Fruit fly (Drosophila melanogaster): ENCODE results near the gene JMJD6.

DNA sequence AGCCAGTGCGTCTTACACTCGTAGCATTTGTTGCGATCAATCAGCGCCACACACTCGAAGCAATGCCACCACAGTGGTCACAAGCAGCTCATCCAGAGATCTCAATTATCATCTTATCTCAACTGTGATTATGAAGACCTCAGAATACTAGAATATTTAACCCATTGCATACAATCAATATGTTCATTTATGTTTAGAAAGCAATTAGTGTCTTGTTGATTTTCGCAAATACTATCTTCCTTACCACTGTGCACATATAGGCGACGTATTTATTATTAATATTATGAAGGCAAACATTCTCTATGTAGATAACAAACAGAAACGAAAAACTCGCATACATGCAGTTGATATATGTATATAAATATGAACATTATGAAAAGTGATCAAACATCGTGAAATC, 3.4 kb downstream of the JMJD6 start:
- TF ChIP-seq psq (optimal IDR thresholded peaks at IDR 0.05) (no peak), EcR (GFP tag; optimal IDR thresholded peaks at IDR 0.05) (no peak), usp (GFP tag; optimal IDR thresholded peaks at IDR 0.05) (no peak), CG8478 (optimal IDR thresholded peaks at IDR 0.05) (no peak), pan (optimal IDR thresholded peaks at IDR 0.05) (no peak), Dll (optimal IDR thresholded peaks at IDR 0.05) (no peak)
